Worm (Caenorhabditis elegans) whole organism, young adult: ENCODE results near the gene chil-11.

ENCODE experiments used
- F23B12.7 ChIP-seq: sonication (generic microtip); optimal IDR thresholded peaks from 2 replicates; lab custom pipeline; 2017; ENCODE audit warnings: missing genetic modification characterization, mild to moderate bottlenecking, missing compliant biosample characterization, antibody characterized with exemption, moderate library complexity; ENCODE audit not compliant: insufficient read depth
- ceh-58 ChIP-seq: fragments of 200-800 bp; sonication (Bioruptor generic); IDR thresholded peaks from 2 replicates; pipeline ENCODE4 v1.3.6; 2022; ENCODE audit warnings: missing genetic modification characterization, missing compliant biosample characterization
- ets-4 ChIP-seq: fragments of 200-800 bp; sonication (Bioruptor generic); optimal IDR thresholded peaks from 2 replicates; lab custom pipeline; 2018; ENCODE audit warnings: mild to moderate bottlenecking, missing genetic modification characterization, missing compliant biosample characterization
- fkh-3 ChIP-seq: sonication (generic microtip); optimal IDR thresholded peaks from 2 replicates; lab custom pipeline; 2016; ENCODE audit warnings: mild to moderate bottlenecking, missing genetic modification characterization, missing compliant biosample characterization
- him-1 ChIP-seq: sonication (generic microtip); optimal IDR thresholded peaks from 2 replicates; lab custom pipeline; 2016; ENCODE audit warnings: missing genotype, missing genetic modification reagents, missing genetic modification characterization, missing compliant biosample characterization
- hmg-1.2 ChIP-seq: fragments of 200-800 bp; sonication (Bioruptor generic); IDR thresholded peaks from 2 replicates; pipeline ENCODE4 v1.3.6; 2022; ENCODE audit warnings: missing genetic modification reagents, missing genetic modification characterization, missing compliant biosample characterization
- lag-1 ChIP-seq: fragments of 200-800 bp; sonication (Bioruptor generic); IDR thresholded peaks from 2 replicates; pipeline ENCODE4 v1.3.6; 2022; ENCODE audit warnings: missing genetic modification reagents, missing genetic modification characterization, missing compliant biosample characterization
- lin-40 ChIP-seq: sonication (generic microtip); optimal IDR thresholded peaks from 2 replicates; lab custom pipeline; 2016; ENCODE audit warnings: missing genetic modification characterization, mild to moderate bottlenecking, missing compliant biosample characterization, missing genotype, missing genetic modification reagents
- sea-2 ChIP-seq: fragments of 200-800 bp; sonication (Bioruptor generic); IDR thresholded peaks from 2 replicates; pipeline ENCODE4 v1.3.6; 2022; ENCODE audit warnings: missing genetic modification characterization, missing compliant biosample characterization
- unc-130 ChIP-seq: sonication (generic microtip); optimal IDR thresholded peaks from 2 replicates; lab custom pipeline; 2016; ENCODE audit warnings: missing genetic modification reagents, missing genetic modification characterization, missing compliant biosample characterization
- unc-62 ChIP-seq: fragments of 150-350 bp; optimal IDR thresholded peaks from 2 replicates; lab custom pipeline; 2014; ENCODE audit warnings: missing biosample characterization, missing genetic modification reagents, missing genetic modification characterization

DNA sequence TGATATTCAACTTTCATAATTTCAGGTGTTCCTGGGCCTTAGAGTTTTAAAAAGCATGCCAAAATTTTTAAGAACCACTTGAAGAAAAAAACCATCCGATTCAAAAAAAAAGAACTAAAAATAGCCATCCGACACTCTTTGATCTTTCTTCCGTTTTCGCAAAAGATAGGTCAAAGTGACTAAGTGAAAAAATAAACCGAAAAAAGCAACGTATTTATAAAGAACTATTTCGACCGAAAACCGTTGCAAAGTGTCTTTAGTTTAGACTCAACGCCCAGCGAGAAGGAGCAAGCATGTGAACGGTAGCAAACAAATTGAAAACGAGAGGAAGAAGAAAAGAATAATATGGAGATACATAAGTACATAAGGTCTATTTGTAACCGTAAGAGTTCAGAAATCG lies 42.5 kb downstream of the chil-11 start:
- TF ChIP-seq unc-62 (GFP tag; lab: Kevin White, UChicago) (no peak), ets-4 (no peak), fkh-3 (tag; lab: Kevin White, UChicago) (no peak), lin-40 (no peak), F23B12.7 (tag; lab: Kevin White, UChicago) (no peak), unc-130 (GFP tag; lab: Kevin White, UChicago) (no peak), ceh-58 (GFP tag; lab: Robert Waterston, UW) (no peak), him-1 (tag; lab: Kevin White, UChicago) (no peak), hmg-1.2 (GFP tag; lab: Robert Waterston, UW) (no peak), sea-2 (no peak), lag-1 (no peak)
